Fruit fly (Drosophila melanogaster): ENCODE data around the gene LanA.

LanA gene

dm6 chr3L:6217212-6217611, 610 bp downstream of the LanA start (continued):
- peak; percentile 2 for TF ChIP-seq btn (GFP tag; optimal IDR thresholded peaks at IDR 0.05)
- peak; percentile 19 for TF ChIP-seq trh (GFP tag; optimal IDR thresholded peaks at IDR 0.05)
- peak; percentile 72; the same call in 1 of the 2 replicates for TF ChIP-seq ttk (GFP tag; IDR thresholded peaks at IDR 0.05)
- peak; percentile 53; the same call in 1 of the 2 replicates for TF ChIP-seq sisA (GFP tag; IDR thresholded peaks at IDR 0.05)
- TF ChIP-seq CG18599 (GFP tag; optimal IDR thresholded peaks at IDR 0.05), result peak; percentile 38
- TF ChIP-seq Spps (tag; optimal IDR thresholded peaks at IDR 0.05), result peak; percentile 87
- TF ChIP-seq CG3065 (GFP tag; optimal IDR thresholded peaks at IDR 0.05), result no peak
- TF ChIP-seq CG10209 (GFP tag; optimal IDR thresholded peaks at IDR 0.05), result peak; percentile 13
- TF ChIP-seq CG4617 (GFP tag; optimal IDR thresholded peaks at IDR 0.05; ENCODE audit: borderline replicate concordance), result no peak
- TF ChIP-seq so (GFP tag; IDR thresholded peaks at IDR 0.05), result 0 out of 3 replicates have a peak, but pooled peaks have one; percentile 28
- no peak for TF ChIP-seq hkb (optimal IDR thresholded peaks at IDR 0.05)
- TF ChIP-seq hkb (GFP tag; IDR thresholded peaks at IDR 0.05), result peak; percentile 53; the same call in 1 of the 2 replicates
- peak; percentile 67 for TF ChIP-seq CG1024 (GFP tag; IDR thresholded peaks at IDR 0.05)
- TF ChIP-seq trem (tag; optimal IDR thresholded peaks at IDR 0.05), result peak; percentile 86
- peak; percentile 50; the same call in 1 of the 2 replicates for TF ChIP-seq ranshi (GFP tag; IDR thresholded peaks at IDR 0.05)
- 0 out of 2 replicates have a peak, but pooled peaks have one; percentile 4 for TF ChIP-seq CG3847 (GFP tag; IDR thresholded peaks at IDR 0.05)
- no peak for TF ChIP-seq hb (GFP tag; IDR thresholded peaks at IDR 0.05; ENCODE audit: partially characterized antibody)
- TF ChIP-seq inv (GFP tag; IDR thresholded peaks at IDR 0.05; ENCODE audit: partially characterized antibody), result no peak
- TF ChIP-seq Elba2 (GFP tag; optimal IDR thresholded peaks at IDR 0.05), result no peak
- no peak for TF ChIP-seq prd (optimal IDR thresholded peaks at IDR 0.05)
- peak; percentile 64; the same call in 2 of the 3 replicates for TF ChIP-seq prd (GFP tag; IDR thresholded peaks at IDR 0.05)
- TF ChIP-seq ken (GFP tag; IDR thresholded peaks at IDR 0.05), result peak; percentile 70; the same call in 1 of the 3 replicates
- peak; percentile 51; the same call in 1 of the 2 replicates for TF ChIP-seq CG14014 (GFP tag; IDR thresholded peaks at IDR 0.05)
- peak; percentile 70 for TF ChIP-seq peb (GFP tag; IDR thresholded peaks at IDR 0.05)
- TF ChIP-seq Ada2b (GFP tag; IDR thresholded peaks at IDR 0.05), result peak; percentile 39; the same call in 1 of the 2 replicates
- TF ChIP-seq CG9817 (tag; optimal IDR thresholded peaks at IDR 0.05), result peak; percentile 29
- TF ChIP-seq kah (GFP tag; optimal IDR thresholded peaks at IDR 0.05), result peak; percentile 16
- TF ChIP-seq CG12299 (tag; optimal IDR thresholded peaks at IDR 0.05), result peak; percentile 27
- TF ChIP-seq CG8359 (GFP tag; optimal IDR thresholded peaks at IDR 0.05; ENCODE audit: borderline replicate concordance), result peak; percentile 37
- TF ChIP-seq bigmax (GFP tag; optimal IDR thresholded peaks at IDR 0.05), result no peak
- TF ChIP-seq CG12071 (GFP tag; optimal IDR thresholded peaks at IDR 0.05), result peak; percentile 5
- TF ChIP-seq CG31365 (tag; optimal IDR thresholded peaks at IDR 0.05), result no peak
- peak; percentile 97 for TF ChIP-seq twi (tag; optimal IDR thresholded peaks at IDR 0.05)
- TF ChIP-seq slbo (GFP tag; IDR thresholded peaks at IDR 0.05), result peak; percentile 41; the same call in 1 of the 2 replicates
- TF ChIP-seq CG14667 (GFP tag; IDR thresholded peaks at IDR 0.05), result peak; percentile 54; the same call in 1 of the 2 replicates
- peak; percentile 50 for TF ChIP-seq ATbp (GFP tag; optimal IDR thresholded peaks at IDR 0.05)
- TF ChIP-seq CG17359 (tag; optimal IDR thresholded peaks at IDR 0.05), result peak; percentile 80
- no peak for TF ChIP-seq usp (GFP tag; optimal IDR thresholded peaks at IDR 0.05)
- TF ChIP-seq CG4820 (GFP tag; optimal IDR thresholded peaks at IDR 0.05), result peak; percentile 72
- TF ChIP-seq CG8765 (GFP tag; IDR thresholded peaks at IDR 0.05), result 0 out of 2 replicates have a peak, but pooled peaks have one; percentile 19
- peak; percentile 78 for TF ChIP-seq D19A (tag; optimal IDR thresholded peaks at IDR 0.05)
- TF ChIP-seq Abd-B (GFP tag; optimal IDR thresholded peaks at IDR 0.05), result peak; percentile 42
- no peak for TF ChIP-seq cg (GFP tag; optimal IDR thresholded peaks at IDR 0.05)
- TF ChIP-seq CG16815 (GFP tag; optimal IDR thresholded peaks at IDR 0.05), result peak; percentile 55
- TF ChIP-seq sim (GFP tag; IDR thresholded peaks at IDR 0.05), result peak; percentile 47; the same call in 1 of the 2 replicates
- no peak for TF ChIP-seq CG13296 (GFP tag; optimal IDR thresholded peaks at IDR 0.05)
- peak; percentile 10 for TF ChIP-seq CG31388 (GFP tag; optimal IDR thresholded peaks at IDR 0.05)
- TF ChIP-seq unpg (GFP tag; optimal IDR thresholded peaks at IDR 0.05), result peak; percentile 88
- TF ChIP-seq CG6683 (GFP tag; optimal IDR thresholded peaks at IDR 0.05), result peak; percentile 6
- peak; percentile 76 for TF ChIP-seq CG9727 (GFP tag; optimal IDR thresholded peaks at IDR 0.05)
